Worm (Caenorhabditis elegans) whole organism, L1 larva: ENCODE data around the gene ZC155.4.
A peak's percentile ranks its signal among the peaks of the same experiment; 100 is the strongest.

ENCODE experiments used
- C16A3.4 ChIP-seq: fragments of 150-350 bp; optimal IDR thresholded peaks from 2 replicates; lab custom pipeline; 2014; ENCODE audit warnings: missing biosample characterization, missing genetic modification characterization
- Y116A8C.19 ChIP-seq: sonication (generic microtip); optimal IDR thresholded peaks from 2 replicates; lab custom pipeline; 2016; ENCODE audit warnings: missing compliant biosample characterization, missing genetic modification characterization, borderline replicate concordance
- alr-1 ChIP-seq: fragments of 200-800 bp; sonication (Bioruptor generic); optimal IDR thresholded peaks from 2 replicates; lab custom pipeline; 2018; ENCODE audit warnings: borderline replicate concordance, mild to moderate bottlenecking, missing genetic modification characterization, missing compliant biosample characterization
- aly-2 ChIP-seq: fragments of 150-350 bp; optimal IDR thresholded peaks from 2 replicates; lab custom pipeline; 2014; ENCODE audit warnings: missing biosample characterization, missing genetic modification characterization
- ceh-63 ChIP-seq: fragments of 200-800 bp; sonication (Bioruptor generic); optimal IDR thresholded peaks from 2 replicates; lab custom pipeline; 2018; ENCODE audit warnings: mild to moderate bottlenecking, missing genetic modification characterization, missing compliant biosample characterization
- ceh-82 ChIP-seq, 3 experiments: fragments of 150-350 bp in 1 of 3; sonication (generic microtip) in 2 of 3; optimal IDR thresholded peaks; 2 replicates each; lab custom pipeline; 2014 to 2017; ENCODE audit warnings: missing biosample characterization in 3 of 3, missing genetic modification characterization in 3 of 3
- ces-1 ChIP-seq: fragments of 150-350 bp; optimal IDR thresholded peaks from 2 replicates; lab custom pipeline; 2014; ENCODE audit warnings: missing biosample characterization, missing genetic modification reagents, missing genetic modification characterization
- efl-1 ChIP-seq, 4 experiments: fragments of 150-350 bp; optimal IDR thresholded peaks in 3 of 4; peaks in 1 of 4; 1 replicate in 1 of 4; 2 replicates in 3 of 4; lab custom pipeline; 2014; ENCODE audit warnings: missing biosample characterization in 2 of 4, missing genetic modification characterization in 2 of 4, missing genetic modification reagents in 2 of 4
- efl-3 ChIP-seq: fragments of 200-800 bp; sonication (Bioruptor generic); optimal IDR thresholded peaks from 2 replicates; lab custom pipeline; 2018; ENCODE audit warnings: mild to moderate bottlenecking, missing genetic modification characterization, missing compliant biosample characterization
- egl-13 ChIP-seq: sonication (generic microtip); optimal IDR thresholded peaks from 2 replicates; lab custom pipeline; 2016; ENCODE audit warnings: missing genotype, missing genetic modification reagents, missing genetic modification characterization, missing compliant biosample characterization
- egl-27 ChIP-seq, 2 experiments: fragments of 150-350 bp in 1 of 2; sonication (generic microtip); optimal IDR thresholded peaks; 3 replicates each; lab custom pipeline; 2017 to 2018; ENCODE audit warnings: missing biosample characterization in 2 of 2, missing genetic modification characterization in 2 of 2, missing genetic modification reagents in 2 of 2
- elt-2 ChIP-seq: sonication (generic microtip); optimal IDR thresholded peaks from 2 replicates; lab custom pipeline; 2016; ENCODE audit warnings: missing genetic modification characterization, mild to moderate bottlenecking, inconsistent platforms, missing compliant biosample characterization, missing genetic modification reagents
- elt-3 ChIP-seq, 6 experiments: fragments of 150-350 bp in 1 of 6; sonication (generic microtip); optimal IDR thresholded peaks; 2 replicates each; lab custom pipeline; 2017 to 2018; ENCODE audit warnings: missing biosample characterization in 6 of 6, missing genetic modification characterization in 6 of 6, inconsistent platforms in 1 of 6
- fkh-10 ChIP-seq: sonication (generic microtip); optimal IDR thresholded peaks from 2 replicates; lab custom pipeline; 2017; ENCODE audit warnings: missing biosample characterization, missing genetic modification reagents, missing genetic modification characterization
- grh-1 ChIP-seq: fragments of 200-800 bp; sonication (Bioruptor generic); IDR thresholded peaks from 2 replicates; pipeline ENCODE4 v1.3.6; 2022; ENCODE audit warnings: missing genetic modification reagents, missing genetic modification characterization, missing compliant biosample characterization
- hlh-17 ChIP-seq: fragments of 200-800 bp; sonication (Bioruptor generic); optimal IDR thresholded peaks from 2 replicates; lab custom pipeline; 2018; ENCODE audit warnings: missing genetic modification characterization, mild to moderate bottlenecking, missing compliant biosample characterization, moderate library complexity, borderline replicate concordance
- hlh-4 ChIP-seq: sonication (generic microtip); optimal IDR thresholded peaks from 2 replicates; lab custom pipeline; 2016; ENCODE audit warnings: mild to moderate bottlenecking, missing genetic modification characterization, missing compliant biosample characterization
- lin-14 ChIP-seq: fragments of 200-800 bp; sonication (Bioruptor generic); optimal IDR thresholded peaks from 2 replicates; lab custom pipeline; 2018; ENCODE audit warnings: mild to moderate bottlenecking, missing genetic modification characterization, moderate library complexity, missing compliant biosample characterization
- lin-35 ChIP-seq, 2 experiments: fragments of 150-350 bp; optimal IDR thresholded peaks; 2 replicates each; lab custom pipeline; 2014; ENCODE audit warnings: missing biosample characterization in 2 of 2, missing genetic modification characterization in 2 of 2, missing genetic modification reagents in 2 of 2
- lin-39 ChIP-seq: fragments of 150-350 bp; optimal IDR thresholded peaks from 2 replicates; lab custom pipeline; 2014; ENCODE audit warnings: missing biosample characterization, missing genetic modification reagents, missing genetic modification characterization
- lsy-2 ChIP-seq, 2 experiments: fragments of 150-350 bp; optimal IDR thresholded peaks; 2 replicates each; lab custom pipeline; 2014; ENCODE audit warnings: missing biosample characterization in 2 of 2, missing genetic modification characterization in 2 of 2
- mep-1 ChIP-seq: fragments of 150-350 bp; optimal IDR thresholded peaks from 2 replicates; lab custom pipeline; 2014; ENCODE audit warnings: missing biosample characterization, missing genetic modification characterization
- nhr-12 ChIP-seq: sonication (generic microtip); optimal IDR thresholded peaks from 2 replicates; lab custom pipeline; 2017; ENCODE audit warnings: missing biosample characterization, missing genetic modification characterization
- nhr-20 ChIP-seq: sonication (generic microtip); optimal IDR thresholded peaks from 2 replicates; lab custom pipeline; 2016; ENCODE audit warnings: mild to moderate bottlenecking, missing genetic modification characterization, missing compliant biosample characterization
- nhr-71 ChIP-seq: sonication (generic microtip); optimal IDR thresholded peaks from 2 replicates; lab custom pipeline; 2016; ENCODE audit warnings: mild to moderate bottlenecking, missing genetic modification characterization, moderate library complexity, missing compliant biosample characterization
- pag-3 ChIP-seq: sonication (generic microtip); optimal IDR thresholded peaks from 2 replicates; lab custom pipeline; 2017; ENCODE audit warnings: missing genetic modification characterization, mild to moderate bottlenecking, missing compliant biosample characterization, antibody characterized with exemption, borderline replicate concordance; ENCODE audit not compliant: insufficient read depth
- pqm-1 ChIP-seq: sonication (generic microtip); optimal IDR thresholded peaks from 3 replicates; lab custom pipeline; 2017; ENCODE audit warnings: missing biosample characterization, missing genetic modification characterization
- rnt-1 ChIP-seq: sonication (generic microtip); optimal IDR thresholded peaks from 2 replicates; lab custom pipeline; 2016; ENCODE audit warnings: mild to moderate bottlenecking, missing genetic modification characterization, moderate library complexity, missing compliant biosample characterization
- skn-1 ChIP-seq: fragments of 150-350 bp; optimal IDR thresholded peaks from 2 replicates; lab custom pipeline; 2014; ENCODE audit warnings: missing biosample characterization, missing genetic modification characterization
- sox-4 ChIP-seq: sonication (generic microtip); optimal IDR thresholded peaks from 2 replicates; lab custom pipeline; 2016; ENCODE audit warnings: missing genetic modification characterization, missing compliant biosample characterization
- sup-37 ChIP-seq: fragments of 200-800 bp; sonication (Bioruptor generic); optimal IDR thresholded peaks from 2 replicates; lab custom pipeline; 2018; ENCODE audit warnings: mild to moderate bottlenecking, missing genetic modification characterization, missing compliant biosample characterization
- unc-130 ChIP-seq: fragments of 150-350 bp; optimal IDR thresholded peaks from 2 replicates; lab custom pipeline; 2017; ENCODE audit warnings: missing biosample characterization, missing genetic modification characterization, inconsistent platforms
- unc-86 ChIP-seq: sonication (generic microtip); optimal IDR thresholded peaks from 2 replicates; lab custom pipeline; 2016; ENCODE audit warnings: missing genetic modification characterization, missing compliant biosample characterization
- unc-98 ChIP-seq: fragments of 200-800 bp; sonication (Bioruptor generic); IDR thresholded peaks from 2 replicates; pipeline ENCODE4 v1.3.6; 2022; ENCODE audit warnings: missing genetic modification characterization, missing compliant biosample characterization
- vab-15 ChIP-seq: sonication (generic microtip); optimal IDR thresholded peaks from 2 replicates; lab custom pipeline; 2017; ENCODE audit warnings: missing genotype, mild to moderate bottlenecking, missing genetic modification characterization, missing compliant biosample characterization

ZC155.4 gene

ce11 chrIII:5172470-5172869 lies 42.8 kb downstream of the ZC155.4 start, which contains the start of gene K10D2.5 (continued):
- TF ChIP-seq fkh-10 (GFP tag; lab: Kevin White, UChicago) = peak; percentile 65
- TF ChIP-seq lin-35 (GFP tag; optimal IDR thresholded peaks at IDR 0.05; lab: Kevin White, UChicago) = peak; percentile 87 to 92
- TF ChIP-seq ceh-63 (GFP tag; lab: Kevin White, UChicago) = peak; percentile 95
- peak; percentile 100 for TF ChIP-seq rnt-1
- no peak for TF ChIP-seq efl-3
- TF ChIP-seq efl-1 (optimal IDR thresholded peaks at IDR 0.05; lab: Kevin White, UChicago) = peak; percentile 92 to 94
- TF ChIP-seq efl-1 (GFP tag; optimal IDR thresholded peaks at IDR 0.05 in 1 of 2; lab: Kevin White, UChicago) = peak; percentile 87 to 98
- TF ChIP-seq lsy-2 (tag; optimal IDR thresholded peaks at IDR 0.05; lab: Kevin White, UChicago) = peak; percentile 91 to 93
- no peak for TF ChIP-seq hlh-4 (tag; lab: Kevin White, UChicago)
- peak; percentile 97 for TF ChIP-seq nhr-71 (tag; lab: Kevin White, UChicago)
- TF ChIP-seq lin-39 (tag; lab: Kevin White, UChicago) = peak; percentile 71
- peak; percentile 98 for TF ChIP-seq unc-98 (GFP tag; lab: Robert Waterston, UW)
- peak; percentile 91 for TF ChIP-seq unc-86 (tag; lab: Kevin White, UChicago)
- TF ChIP-seq ceh-82 (tag; optimal IDR thresholded peaks at IDR 0.05; lab: Kevin White, UChicago) = peak; percentile 91 to 97 (median 95)
- TF ChIP-seq Y116A8C.19 (tag; lab: Kevin White, UChicago) = peak; percentile 84
- no peak for TF ChIP-seq nhr-12 (tag; lab: Kevin White, UChicago)
- peak; percentile 18 for TF ChIP-seq pag-3 (tag; lab: Kevin White, UChicago)
- TF ChIP-seq mep-1 = peak; percentile 94
- TF ChIP-seq alr-1 = no peak
- peak; percentile 97 for TF ChIP-seq vab-15 (tag; lab: Kevin White, UChicago)
- peak; percentile 94 for TF ChIP-seq nhr-20 (tag; lab: Kevin White, UChicago)
- TF ChIP-seq elt-3 (tag; optimal IDR thresholded peaks at IDR 0.05; lab: Kevin White, UChicago) = peak in 3 of 6 experiments; percentile 76 to 79 (median 79)
- TF ChIP-seq elt-2 (tag; lab: Kevin White, UChicago) = peak; percentile 51
- no peak for TF ChIP-seq ces-1 (GFP tag; lab: Kevin White, UChicago)
- peak in 1 of 2 experiments; percentile 14 for TF ChIP-seq egl-27 (tag; optimal IDR thresholded peaks at IDR 0.05; lab: Kevin White, UChicago)
- peak; percentile 65 for TF ChIP-seq aly-2 (tag; lab: Kevin White, UChicago)
- peak; percentile 94 for TF ChIP-seq C16A3.4 (tag; lab: Kevin White, UChicago)
- peak; percentile 94 for TF ChIP-seq lin-14 (GFP tag; lab: Kevin White, UChicago)
- TF ChIP-seq grh-1 (GFP tag; lab: Robert Waterston, UW) = peak; percentile 83
- TF ChIP-seq egl-13 (tag; lab: Kevin White, UChicago) = peak; percentile 90
- TF ChIP-seq pqm-1 = no peak
- TF ChIP-seq, all 84 proteins: peak for 68

- TF ChIP-seq unc-98 (GFP tag; lab: Robert Waterston, UW) (no peak), skn-1 (tag; lab: Kevin White, UChicago) (no peak), hlh-4 (tag; lab: Kevin White, UChicago) (no peak), sup-37 (GFP tag; lab: Kevin White, UChicago) (no peak)
Measured at ce11 chrIII:5171945-5172344, 43.3 kb downstream of the ZC155.4 start, which contains the start of gene prp-19. prp-19 (minus strand) TSS chrIII:5172045.

ce11 chrIII:5169699-5170098 lies 45.6 kb downstream of the ZC155.4 start, which contains the start of gene ulp-1:
ulp-1 (minus strand) TSS chrIII:5169799.
- no peak for TF ChIP-seq elt-3 (tag; optimal IDR thresholded peaks at IDR 0.05; lab: Kevin White, UChicago)
- TF ChIP-seq hlh-17 = no peak
- no peak for TF ChIP-seq sox-4 (tag; lab: Kevin White, UChicago)
- no peak for TF ChIP-seq mep-1
- no peak for TF ChIP-seq elt-2 (tag; lab: Kevin White, UChicago)
- TF ChIP-seq unc-130 (tag; lab: Kevin White, UChicago) = no peak
